Worm (Caenorhabditis elegans) whole organism, L3 larva: ENCODE results near the gene ZK813.1.

Source experiments
- R02D3.7 ChIP-seq: fragments of 150-350 bp; optimal IDR thresholded peaks from 2 replicates; lab custom pipeline; 2014; ENCODE audit warnings: missing biosample characterization, missing genetic modification characterization
- ZK546.5 ChIP-seq: sonication (generic microtip); optimal IDR thresholded peaks from 2 replicates; lab custom pipeline; 2017; ENCODE audit warnings: missing biosample characterization, missing genetic modification characterization
- ceh-16 ChIP-seq: sonication (generic microtip); optimal IDR thresholded peaks from 2 replicates; lab custom pipeline; 2017; ENCODE audit warnings: missing biosample characterization, missing genetic modification characterization
- ceh-28 ChIP-seq: fragments of 150-350 bp; optimal IDR thresholded peaks from 2 replicates; lab custom pipeline; 2014; ENCODE audit warnings: missing biosample characterization, missing genetic modification reagents, missing genetic modification characterization
- ceh-82 ChIP-seq: fragments of 150-350 bp; optimal IDR thresholded peaks from 2 replicates; lab custom pipeline; 2014; ENCODE audit warnings: missing biosample characterization, missing genetic modification characterization
- ceh-9 ChIP-seq: sonication (generic microtip); optimal IDR thresholded peaks from 2 replicates; lab custom pipeline; 2018; ENCODE audit warnings: missing biosample characterization, missing genetic modification characterization
- daf-12 ChIP-seq: fragments of 150-350 bp; optimal IDR thresholded peaks from 2 replicates; lab custom pipeline; 2014; ENCODE audit warnings: missing biosample characterization, missing genetic modification reagents, missing genetic modification characterization
- egl-27 ChIP-seq: sonication (generic microtip); optimal IDR thresholded peaks from 4 replicates; lab custom pipeline; 2017; ENCODE audit warnings: missing biosample characterization, missing genetic modification reagents, missing genetic modification characterization
- egl-5 ChIP-seq: fragments of 150-350 bp; optimal IDR thresholded peaks from 2 replicates; lab custom pipeline; 2017; ENCODE audit warnings: missing biosample characterization, missing genetic modification reagents, missing genetic modification characterization, inconsistent platforms
- elt-1 ChIP-seq: fragments of 150-350 bp; optimal IDR thresholded peaks from 2 replicates; lab custom pipeline; 2014; ENCODE audit warnings: missing biosample characterization, missing genetic modification characterization
- elt-2 ChIP-seq: sonication (generic microtip); optimal IDR thresholded peaks from 2 replicates; lab custom pipeline; 2016; ENCODE audit warnings: missing genetic modification reagents, mild to moderate bottlenecking, missing genetic modification characterization, missing compliant biosample characterization
- elt-3 ChIP-seq, 3 experiments: fragments of 150-350 bp in 1 of 3; sonication (generic microtip) in 2 of 3; optimal IDR thresholded peaks; 2 replicates in 2 of 3; 4 replicates in 1 of 3; lab custom pipeline; 2014 to 2017; ENCODE audit warnings: missing biosample characterization in 3 of 3, missing genetic modification characterization in 3 of 3
- eor-1 ChIP-seq, 2 experiments: fragments of 150-350 bp; optimal IDR thresholded peaks; 2 replicates each; lab custom pipeline; 2014 to 2018; ENCODE audit warnings: missing biosample characterization in 2 of 2, missing genetic modification characterization in 2 of 2
- fkh-10 ChIP-seq: sonication (generic microtip); optimal IDR thresholded peaks from 2 replicates; lab custom pipeline; 2017; ENCODE audit warnings: missing biosample characterization, missing genetic modification reagents, missing genetic modification characterization
- fkh-2 ChIP-seq: fragments of 150-350 bp; optimal IDR thresholded peaks from 2 replicates; lab custom pipeline; 2014; ENCODE audit warnings: missing biosample characterization, missing genetic modification reagents, missing genetic modification characterization
- fos-1 ChIP-seq: fragments of 150-350 bp; optimal IDR thresholded peaks from 2 replicates; lab custom pipeline; 2014; ENCODE audit warnings: missing biosample characterization, missing genetic modification characterization
- jun-1 ChIP-seq: fragments of 150-350 bp; optimal IDR thresholded peaks from 2 replicates; lab custom pipeline; 2014; ENCODE audit warnings: missing biosample characterization, missing genetic modification reagents, missing genetic modification characterization
- lin-15B ChIP-seq: fragments of 150-350 bp; optimal IDR thresholded peaks from 2 replicates; lab custom pipeline; 2014; ENCODE audit warnings: missing biosample characterization, missing genetic modification characterization
- lin-39 ChIP-seq: fragments of 150-350 bp; optimal IDR thresholded peaks from 2 replicates; lab custom pipeline; 2018; ENCODE audit warnings: missing biosample characterization, missing genetic modification reagents, missing genetic modification characterization
- mdl-1 ChIP-seq: fragments of 150-350 bp; optimal IDR thresholded peaks from 2 replicates; lab custom pipeline; 2014; ENCODE audit warnings: missing biosample characterization, missing genetic modification characterization
- mml-1 ChIP-seq: fragments of 150-350 bp; sonication (generic microtip); optimal IDR thresholded peaks from 3 replicates; lab custom pipeline; 2014; ENCODE audit warnings: missing biosample characterization, missing genetic modification characterization
- nhr-11 ChIP-seq: fragments of 150-350 bp; optimal IDR thresholded peaks from 2 replicates; lab custom pipeline; 2014; ENCODE audit warnings: missing biosample characterization, missing genetic modification characterization
- nhr-12 ChIP-seq: fragments of 150-350 bp; optimal IDR thresholded peaks from 2 replicates; lab custom pipeline; 2014; ENCODE audit warnings: missing biosample characterization, missing genetic modification characterization
- nhr-23 ChIP-seq: fragments of 150-350 bp; optimal IDR thresholded peaks from 2 replicates; lab custom pipeline; 2014; ENCODE audit warnings: missing biosample characterization, missing genetic modification reagents, missing genetic modification characterization
- nhr-237 ChIP-seq: fragments of 150-350 bp; optimal IDR thresholded peaks from 2 replicates; lab custom pipeline; 2014; ENCODE audit warnings: missing biosample characterization, missing genetic modification characterization
- nhr-25 ChIP-seq: sonication (generic microtip); optimal IDR thresholded peaks from 2 replicates; lab custom pipeline; 2017; ENCODE audit warnings: missing biosample characterization, missing genetic modification characterization
- nhr-28 ChIP-seq: fragments of 150-350 bp; optimal IDR thresholded peaks from 2 replicates; lab custom pipeline; 2014; ENCODE audit warnings: missing biosample characterization, missing genetic modification characterization
- nhr-43 ChIP-seq: sonication (generic microtip); optimal IDR thresholded peaks from 2 replicates; lab custom pipeline; 2016; ENCODE audit warnings: mild to moderate bottlenecking, missing genetic modification characterization, missing compliant biosample characterization; ENCODE audit not compliant: poor library complexity, severe bottlenecking
- pha-4 ChIP-seq: fragments of 150-350 bp; optimal IDR thresholded peaks from 2 replicates; lab custom pipeline; 2014; ENCODE audit warnings: missing biosample characterization, missing genetic modification reagents, missing genetic modification characterization
- pqm-1 ChIP-seq: fragments of 150-350 bp; optimal IDR thresholded peaks from 2 replicates; lab custom pipeline; 2017; ENCODE audit warnings: missing biosample characterization, missing genetic modification characterization, inconsistent platforms
- sea-2 ChIP-seq: fragments of 150-350 bp; sonication (generic microtip); optimal IDR thresholded peaks from 4 replicates; lab custom pipeline; 2014; ENCODE audit warnings: missing biosample characterization, missing genetic modification reagents, missing genetic modification characterization
- skn-1 ChIP-seq: fragments of 150-350 bp; optimal IDR thresholded peaks from 2 replicates; lab custom pipeline; 2014; ENCODE audit warnings: missing biosample characterization, missing genetic modification characterization
- unc-39 ChIP-seq: sonication (generic microtip); optimal IDR thresholded peaks from 4 replicates; lab custom pipeline; 2017; ENCODE audit warnings: missing biosample characterization, missing genetic modification characterization
- ztf-11 ChIP-seq: fragments of 150-350 bp; optimal IDR thresholded peaks from 2 replicates; lab custom pipeline; 2014; ENCODE audit warnings: missing biosample characterization, missing genetic modification characterization
- ztf-4 ChIP-seq: fragments of 150-350 bp; optimal IDR thresholded peaks from 2 replicates; lab custom pipeline; 2014; ENCODE audit warnings: missing biosample characterization, missing genetic modification characterization

Gene ZK813.1

ce11 chrX:3408717-3409303, 37.3 kb upstream of the ZK813.1 start:
- TF ChIP-seq pha-4 (tag; lab: Kevin White, UChicago) (no peak), nhr-12 (tag; lab: Kevin White, UChicago) (no peak), nhr-23 (tag; lab: Kevin White, UChicago) (no peak), sea-2 (no peak), ceh-16 (no peak), ceh-82 (tag; lab: Kevin White, UChicago) (no peak), elt-1 (tag; lab: Kevin White, UChicago) (no peak), nhr-25 (tag; lab: Kevin White, UChicago) (no peak), ztf-4 (tag; lab: Kevin White, UChicago) (no peak), elt-3 (tag; optimal IDR thresholded peaks at IDR 0.05; lab: Kevin White, UChicago) (no peak), ztf-11 (tag; lab: Kevin White, UChicago) (no peak), egl-27 (tag; lab: Kevin White, UChicago) (no peak), lin-15B (tag; lab: Kevin White, UChicago) (no peak), fos-1 (tag; lab: Kevin White, UChicago) (no peak), ceh-28 (tag; lab: Kevin White, UChicago) (no peak), elt-2 (no peak), fkh-2 (no peak), mdl-1 (tag; lab: Kevin White, UChicago) (no peak), jun-1 (tag; lab: Kevin White, UChicago) (no peak), R02D3.7 (tag; lab: Kevin White, UChicago) (no peak)

- TF ChIP-seq pha-4 (tag; lab: Kevin White, UChicago) (peak; percentile 16), ceh-9 (tag; lab: Kevin White, UChicago) (no peak), egl-5 (no peak), eor-1 (tag; optimal IDR thresholded peaks at IDR 0.05; lab: Kevin White, UChicago) (no peak), nhr-28 (tag; lab: Kevin White, UChicago) (no peak), nhr-43 (no peak), elt-1 (tag; lab: Kevin White, UChicago) (no peak), ztf-4 (tag; lab: Kevin White, UChicago) (no peak), ZK546.5 (tag; lab: Kevin White, UChicago) (no peak), ceh-16 (no peak), mdl-1 (tag; lab: Kevin White, UChicago) (no peak), elt-2 (peak; percentile 0), nhr-11 (tag; lab: Kevin White, UChicago) (no peak), mml-1 (tag; lab: Kevin White, UChicago) (no peak), lin-39 (no peak), fos-1 (tag; lab: Kevin White, UChicago) (no peak), skn-1 (tag; lab: Kevin White, UChicago) (no peak), pqm-1 (tag; lab: Kevin White, UChicago) (peak; percentile 31)
Observed at ce11 chrX:3411565-3412022, 34.5 kb upstream of the ZK813.1 start, which contains the start of gene unc-78. Gene unc-78, minus strand, starts transcription at chrX:3411615.

ce11 chrX:3414660-3415144, 31.4 kb upstream of the ZK813.1 start, which contains the start of gene dhs-27:
Gene dhs-27, minus strand, starts transcription at chrX:3414710.
- TF ChIP-seq nhr-25 (tag; lab: Kevin White, UChicago) (peak; percentile 59), fkh-2 (no peak), nhr-23 (tag; lab: Kevin White, UChicago) (peak; percentile 60)

DNA sequence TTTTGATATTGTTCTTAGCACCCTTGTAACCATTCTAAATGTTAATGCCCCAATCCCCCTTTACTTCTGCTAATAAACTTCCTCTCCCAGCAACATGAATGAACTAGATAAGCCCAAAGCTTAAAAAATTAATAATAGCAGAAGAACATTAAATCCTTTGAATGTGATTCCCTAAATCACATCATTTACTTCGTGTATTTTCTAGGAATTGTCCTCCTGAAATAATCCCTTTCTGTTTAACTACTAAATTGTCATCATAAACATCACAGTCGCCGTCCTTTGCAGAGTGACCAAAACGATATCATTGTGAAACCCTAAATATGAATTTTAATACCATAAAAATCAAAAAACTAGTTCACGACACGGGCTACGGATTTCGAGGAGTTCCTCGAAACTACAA, 30.0 kb upstream of the ZK813.1 start:
- TF ChIP-seq pha-4 (tag; lab: Kevin White, UChicago), result no peak
- TF ChIP-seq nhr-237 (tag; lab: Kevin White, UChicago), result no peak
- TF ChIP-seq sea-2, result no peak
- TF ChIP-seq ceh-9 (tag; lab: Kevin White, UChicago), result no peak
- no peak for TF ChIP-seq daf-12 (tag; lab: Kevin White, UChicago)
- no peak for TF ChIP-seq unc-39 (tag; lab: Kevin White, UChicago)
- no peak for TF ChIP-seq nhr-28 (tag; lab: Kevin White, UChicago)
- no peak for TF ChIP-seq ceh-16
- no peak for TF ChIP-seq fos-1 (tag; lab: Kevin White, UChicago)
- TF ChIP-seq fkh-10, result no peak
- TF ChIP-seq mml-1 (tag; lab: Kevin White, UChicago), result no peak
- no peak for TF ChIP-seq mdl-1 (tag; lab: Kevin White, UChicago)
- TF ChIP-seq pqm-1 (tag; lab: Kevin White, UChicago), result no peak
- no peak for TF ChIP-seq nhr-23 (tag; lab: Kevin White, UChicago)
- TF ChIP-seq eor-1 (tag; optimal IDR thresholded peaks at IDR 0.05; lab: Kevin White, UChicago), result no peak
